Worm (Caenorhabditis elegans): ENCODE data around the gene nhr-264.

The nhr-264 gene

ce11 chrIV:9262295-9262694, 31.4 kb downstream of the nhr-264 start:
- TF ChIP-seq nhr-12 (tag; optimal IDR thresholded peaks at IDR 0.05) (no peak), ceh-16 (tag; optimal IDR thresholded peaks at IDR 0.05) (no peak), snpc-4 (tag; optimal IDR thresholded peaks at IDR 0.05) (no peak), mml-1 (tag; optimal IDR thresholded peaks at IDR 0.05) (no peak), egl-5 (tag; optimal IDR thresholded peaks at IDR 0.05) (no peak), eor-1 (tag; optimal IDR thresholded peaks at IDR 0.05) (no peak), nhr-76 (tag; optimal IDR thresholded peaks at IDR 0.05) (no peak), lsy-12 (tag; optimal IDR thresholded peaks at IDR 0.05) (no peak), R02D3.7 (tag; optimal IDR thresholded peaks at IDR 0.05) (no peak)

DNA sequence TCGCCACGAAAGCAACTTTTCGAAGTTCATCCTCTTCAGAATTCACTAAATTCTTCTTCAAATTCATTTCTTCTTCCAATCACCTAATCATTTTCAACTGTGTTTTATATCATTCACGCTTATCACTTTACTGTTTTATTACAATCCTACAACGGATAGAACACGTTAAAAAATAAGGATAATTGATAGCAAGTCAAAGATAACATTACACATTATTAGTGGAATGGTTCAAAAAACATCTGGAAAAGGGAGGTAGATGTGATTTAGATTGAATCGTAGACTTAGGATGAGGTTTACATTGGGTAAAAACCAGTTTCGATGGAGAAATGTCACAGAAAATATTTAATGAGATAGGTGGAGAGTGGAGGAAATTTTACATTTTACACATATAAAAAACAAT, 32.0 kb downstream of the nhr-264 start, which contains the start of gene col-120:
TSS of gene col-120 (minus strand) at position 101 of the 400 bp plus-strand sequence.
- TF ChIP-seq R02D3.7 (tag; optimal IDR thresholded peaks at IDR 0.05) (no peak), ZK546.5 (tag; optimal IDR thresholded peaks at IDR 0.05) (no peak), hmg-11 (tag; optimal IDR thresholded peaks at IDR 0.05) (no peak), nhr-237 (tag; optimal IDR thresholded peaks at IDR 0.05) (no peak), ceh-28 (tag; optimal IDR thresholded peaks at IDR 0.05) (no peak), nhr-25 (tag; optimal IDR thresholded peaks at IDR 0.05) (no peak), nhr-76 (tag; optimal IDR thresholded peaks at IDR 0.05) (no peak), mml-1 (tag; optimal IDR thresholded peaks at IDR 0.05) (no peak), egl-5 (tag; optimal IDR thresholded peaks at IDR 0.05) (no peak), ceh-9 (tag; optimal IDR thresholded peaks at IDR 0.05) (no peak)

- TF ChIP-seq sea-2 (GFP tag; optimal IDR thresholded peaks at IDR 0.05) = no peak
- TF ChIP-seq tbx-2 (tag; optimal IDR thresholded peaks at IDR 0.05) = no peak
- no peak for TF ChIP-seq ZK546.5 (tag; optimal IDR thresholded peaks at IDR 0.05)
- TF ChIP-seq lin-39 (tag; optimal IDR thresholded peaks at IDR 0.05) = no peak
- TF ChIP-seq skn-1 (tag; optimal IDR thresholded peaks at IDR 0.05) = no peak
- no peak for TF ChIP-seq fos-1 (tag; optimal IDR thresholded peaks at IDR 0.05)
- no peak for TF ChIP-seq pha-4 (tag; optimal IDR thresholded peaks at IDR 0.05)
- no peak for TF ChIP-seq mml-1 (tag; optimal IDR thresholded peaks at IDR 0.05)
- TF ChIP-seq lin-15B (tag; optimal IDR thresholded peaks at IDR 0.05) = no peak
- TF ChIP-seq elt-3 (tag; optimal IDR thresholded peaks at IDR 0.05) = no peak
- TF ChIP-seq egl-27 (tag; optimal IDR thresholded peaks at IDR 0.05) = no peak
- TF ChIP-seq nfya-1 (tag; optimal IDR thresholded peaks at IDR 0.05; ENCODE audit: insufficient read depth) = no peak
- TF ChIP-seq lsy-12 (tag; optimal IDR thresholded peaks at IDR 0.05) = no peak
- no peak for TF ChIP-seq nhr-11 (tag; optimal IDR thresholded peaks at IDR 0.05)
- TF ChIP-seq ztf-11 (tag; optimal IDR thresholded peaks at IDR 0.05) = no peak
- no peak for TF ChIP-seq unc-62 (GFP tag; optimal IDR thresholded peaks at IDR 0.05)
- no peak for TF ChIP-seq nhr-12 (tag; optimal IDR thresholded peaks at IDR 0.05)
- TF ChIP-seq ceh-82 (tag; optimal IDR thresholded peaks at IDR 0.05) = no peak
- TF ChIP-seq aly-2 (tag; optimal IDR thresholded peaks at IDR 0.05) = no peak
Measured at ce11 chrIV:9260826-9261225, 32.9 kb downstream of the nhr-264 start.

ce11 chrIV:9260334-9260733, 33.4 kb downstream of the nhr-264 start:
- peak; percentile 41 for TF ChIP-seq lin-15B (tag; optimal IDR thresholded peaks at IDR 0.05)
- TF ChIP-seq ama-1 (optimal IDR thresholded peaks at IDR 0.05) = peak; percentile 4
- TF ChIP-seq pha-4 (tag; optimal IDR thresholded peaks at IDR 0.05) = no peak
- peak; percentile 34 for TF ChIP-seq nhr-23 (tag; optimal IDR thresholded peaks at IDR 0.05)

DNA sequence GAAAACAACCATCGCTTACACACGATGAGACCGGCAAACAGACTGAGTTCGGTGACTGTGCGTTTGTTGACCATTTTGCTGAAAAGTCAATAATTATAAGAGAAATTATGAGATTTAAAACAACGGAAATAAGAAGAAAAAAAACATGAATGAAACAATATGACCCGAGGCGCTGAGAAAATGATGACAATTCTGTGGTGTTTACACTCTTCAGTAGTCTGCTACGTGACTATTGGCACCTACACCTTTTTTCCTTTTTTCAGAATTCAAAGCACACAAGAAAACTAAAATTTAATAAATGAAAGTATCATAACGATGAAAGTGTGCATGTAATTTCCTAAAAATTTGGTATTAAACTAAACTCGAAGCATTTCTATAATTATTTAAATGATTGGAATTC, 34.0 kb downstream of the nhr-264 start, which contains the start of gene Y11D7A.10:
TSS of gene Y11D7A.10 (minus strand) at position 82 of the 400 bp plus-strand sequence.
- TF ChIP-seq ama-1 (optimal IDR thresholded peaks at IDR 0.05) (no peak), skn-1 (tag; optimal IDR thresholded peaks at IDR 0.05) (peak; percentile 87)

DNA sequence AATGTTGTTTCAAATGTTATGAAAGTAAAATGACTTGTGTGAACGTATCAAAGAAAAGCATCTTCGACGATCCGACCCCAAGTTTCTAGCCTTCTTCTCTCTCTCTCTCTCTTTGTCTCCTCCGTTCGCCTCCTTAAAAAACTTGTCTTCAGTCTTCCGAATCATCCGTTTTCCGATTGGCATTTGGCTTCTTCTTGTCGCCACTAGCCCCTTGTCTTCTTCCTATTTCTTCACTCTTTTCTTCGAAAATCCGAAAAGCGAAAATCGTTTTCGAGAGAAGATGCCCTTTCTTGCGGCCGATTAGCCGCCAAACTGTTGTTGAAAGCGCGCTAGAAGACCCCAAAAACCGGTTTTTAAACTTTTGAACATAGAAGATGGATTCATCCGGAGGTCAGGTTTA, 35.2 kb downstream of the nhr-264 start:
- TF ChIP-seq fos-1 (tag; optimal IDR thresholded peaks at IDR 0.05) (no peak), pqm-1 (tag; optimal IDR thresholded peaks at IDR 0.05) (no peak), nhr-23 (tag; optimal IDR thresholded peaks at IDR 0.05) (peak; percentile 14), tbx-2 (tag; optimal IDR thresholded peaks at IDR 0.05) (peak; percentile 13), ama-1 (optimal IDR thresholded peaks at IDR 0.05) (peak; percentile 89), nhr-25 (tag; optimal IDR thresholded peaks at IDR 0.05) (peak; percentile 56), elt-3 (tag; optimal IDR thresholded peaks at IDR 0.05) (no peak), nfya-1 (tag; optimal IDR thresholded peaks at IDR 0.05; ENCODE audit: insufficient read depth) (no peak), zag-1 (tag; optimal IDR thresholded peaks at IDR 0.05) (no peak), nhr-43 (tag; optimal IDR thresholded peaks at IDR 0.05; ENCODE audit: poor library complexity, severe bottlenecking) (peak; percentile 52), skn-1 (tag; optimal IDR thresholded peaks at IDR 0.05) (no peak), eor-1 (tag; optimal IDR thresholded peaks at IDR 0.05) (no peak), nhr-28 (tag; optimal IDR thresholded peaks at IDR 0.05) (no peak), elt-2 (tag; optimal IDR thresholded peaks at IDR 0.05) (no peak), nhr-11 (tag; optimal IDR thresholded peaks at IDR 0.05) (no peak), ceh-28 (tag; optimal IDR thresholded peaks at IDR 0.05) (no peak), nhr-77 (tag; optimal IDR thresholded peaks at IDR 0.05) (no peak), ceh-9 (tag; optimal IDR thresholded peaks at IDR 0.05) (no peak), unc-39 (tag; optimal IDR thresholded peaks at IDR 0.05) (no peak), mdl-1 (tag; optimal IDR thresholded peaks at IDR 0.05) (no peak), snpc-4 (tag; optimal IDR thresholded peaks at IDR 0.05) (no peak), nhr-76 (tag; optimal IDR thresholded peaks at IDR 0.05) (no peak), jun-1 (tag; optimal IDR thresholded peaks at IDR 0.05) (no peak), fkh-2 (tag; optimal IDR thresholded peaks at IDR 0.05) (no peak), egl-27 (tag; optimal IDR thresholded peaks at IDR 0.05) (no peak)
